Worm (Caenorhabditis elegans): ENCODE measurements around the gene srx-135.

The srx-135 gene

DNA sequence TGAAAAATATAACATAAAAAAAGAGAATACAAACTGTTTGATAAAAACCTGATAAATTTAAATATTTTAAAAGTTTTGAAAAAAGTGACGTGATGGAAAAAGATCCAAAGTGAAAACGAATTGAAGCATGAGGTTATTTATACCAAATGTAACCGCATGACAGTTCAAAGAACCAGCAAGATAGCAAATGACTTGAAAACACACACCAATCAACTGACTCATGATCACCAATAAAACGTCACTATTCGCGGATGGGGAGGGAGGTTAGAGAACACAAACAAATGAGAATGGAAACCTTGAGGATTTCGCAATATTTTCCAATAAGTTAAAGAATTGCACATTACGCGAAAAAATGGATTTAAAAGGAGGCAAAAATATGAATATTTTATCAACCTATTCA is 50.4 kb downstream of the srx-135 start, which contains the start of gene C06B3.7 (continued):
- no peak for TF ChIP-seq unc-86 (tag; optimal IDR thresholded peaks at IDR 0.05)
- peak; percentile 55 for TF ChIP-seq C04F5.9 (tag; optimal IDR thresholded peaks at IDR 0.05)
- TF ChIP-seq ztf-4 (tag; optimal IDR thresholded peaks at IDR 0.05) = peak; percentile 81
- peak; percentile 26 for TF ChIP-seq ceh-90 (tag; optimal IDR thresholded peaks at IDR 0.05)
- TF ChIP-seq nhr-237 (tag; optimal IDR thresholded peaks at IDR 0.05) = peak; percentile 53
- peak; percentile 82 for TF ChIP-seq pax-3 (tag; optimal IDR thresholded peaks at IDR 0.05)
- no peak for TF ChIP-seq unc-30 (tag; optimal IDR thresholded peaks at IDR 0.05)
- peak; percentile 34 for TF ChIP-seq lin-39 (tag; optimal IDR thresholded peaks at IDR 0.05)
- TF ChIP-seq nhr-19 (GFP tag; conservative IDR thresholded peaks at IDR 0.05) = peak; percentile 96
- peak in 1 of 2 experiments; percentile 94 for TF ChIP-seq mdl-1 (tag; optimal IDR thresholded peaks at IDR 0.05)
- TF ChIP-seq hlh-17 (GFP tag; optimal IDR thresholded peaks at IDR 0.05; ENCODE audit: borderline replicate concordance) = no peak
- no peak for TF ChIP-seq sup-37 (GFP tag; optimal IDR thresholded peaks at IDR 0.05)
- TF ChIP-seq lin-13 (GFP tag; optimal IDR thresholded peaks at IDR 0.05) = peak; percentile 78
- TF ChIP-seq ceh-88 (GFP tag; IDR thresholded peaks at IDR 0.05) = peak; percentile 33; the same call in 1 of the 2 replicates
- TF ChIP-seq snpc-4 (tag; optimal IDR thresholded peaks at IDR 0.05) = peak; percentile 44
- no peak for TF ChIP-seq nhr-12 (tag; optimal IDR thresholded peaks at IDR 0.05)
- peak; percentile 10 for TF ChIP-seq aha-1 (tag; optimal IDR thresholded peaks at IDR 0.05)
- TF ChIP-seq unc-62 (GFP tag; optimal IDR thresholded peaks at IDR 0.05) = no peak
- peak; percentile 90 for TF ChIP-seq snu-23 (GFP tag; optimal IDR thresholded peaks at IDR 0.05)
- TF ChIP-seq fkh-4 (tag; optimal IDR thresholded peaks at IDR 0.05; ENCODE audit: borderline replicate concordance) = no peak
- no peak for TF ChIP-seq lin-15B (tag; optimal IDR thresholded peaks at IDR 0.05)
- TF ChIP-seq rnt-1 (tag; optimal IDR thresholded peaks at IDR 0.05) = peak; percentile 85
- peak; percentile 64 for TF ChIP-seq mef-2 (tag; optimal IDR thresholded peaks at IDR 0.05)
- TF ChIP-seq nhr-84 (tag; optimal IDR thresholded peaks at IDR 0.05) = no peak
- no peak for TF ChIP-seq nhr-77 (tag; optimal IDR thresholded peaks at IDR 0.05)
- peak in 4 of 6 experiments; percentile 16 to 97 (median 50) for TF ChIP-seq elt-3 (tag; optimal IDR thresholded peaks at IDR 0.05)
- TF ChIP-seq pqm-1 (tag; optimal IDR thresholded peaks at IDR 0.05) = peak; percentile 46
- no peak for TF ChIP-seq sptf-1 (tag; optimal IDR thresholded peaks at IDR 0.05)
- TF ChIP-seq nhr-76 (tag; optimal IDR thresholded peaks at IDR 0.05) = no peak
- no peak for TF ChIP-seq ztf-11 (tag; optimal IDR thresholded peaks at IDR 0.05)
- no peak for TF ChIP-seq C34B4.2 (tag; optimal IDR thresholded peaks at IDR 0.05)
- peak; percentile 59 for TF ChIP-seq lir-3 (tag; optimal IDR thresholded peaks at IDR 0.05; ENCODE audit: poor library complexity)
- peak; percentile 55 for TF ChIP-seq nhr-11 (tag; optimal IDR thresholded peaks at IDR 0.05)
- no peak for TF ChIP-seq unc-98 (GFP tag; IDR thresholded peaks at IDR 0.05)
- TF ChIP-seq ces-1 (GFP tag; optimal IDR thresholded peaks at IDR 0.05) = no peak
- TF ChIP-seq isw-1 (GFP tag; IDR thresholded peaks at IDR 0.05) = peak; percentile 16; the same call in 1 of the 2 replicates
